Fruit fly (Drosophila melanogaster): ENCODE measurements around the gene CG5177.
A peak's percentile ranks its signal among the peaks of the same experiment; 100 is the strongest.

CG5177 gene

dm6 chr2L:7433957-7434736, 29.1 kb downstream of the CG5177 start (continued):
- peak; percentile 65 for TF ChIP-seq onecut (GFP tag; IDR thresholded peaks at IDR 0.05)
- peak; percentile 53; the same call in 1 of the 2 replicates for TF ChIP-seq Drgx (GFP tag; IDR thresholded peaks at IDR 0.05)
- TF ChIP-seq H2.0 (GFP tag; IDR thresholded peaks at IDR 0.05): peak; percentile 85
- TF ChIP-seq gcm2 (GFP tag; optimal IDR thresholded peaks at IDR 0.05): no peak
- TF ChIP-seq Dref (GFP tag; IDR thresholded peaks at IDR 0.05): no peak
- TF ChIP-seq CG10274 (GFP tag; optimal IDR thresholded peaks at IDR 0.05): peak; percentile 44
- peak; percentile 62 for TF ChIP-seq HLH54F (GFP tag; optimal IDR thresholded peaks at IDR 0.05)
- TF ChIP-seq slbo (GFP tag; IDR thresholded peaks at IDR 0.05): peak; percentile 94
- peak; percentile 86 for TF ChIP-seq grau (tag; optimal IDR thresholded peaks at IDR 0.05)
- TF ChIP-seq MBD-R2 (GFP tag; IDR thresholded peaks at IDR 0.05): peak; percentile 75; the same call in 1 of the 2 replicates
- peak; percentile 46 for TF ChIP-seq mam (GFP tag; optimal IDR thresholded peaks at IDR 0.05)
- no peak for TF ChIP-seq CG15479 (GFP tag; optimal IDR thresholded peaks at IDR 0.05)
- peak; percentile 63 for TF ChIP-seq CG17328 (GFP tag; IDR thresholded peaks at IDR 0.05)
- TF ChIP-seq gem (tag; optimal IDR thresholded peaks at IDR 0.05): peak; percentile 89
- no peak for TF ChIP-seq btn (GFP tag; optimal IDR thresholded peaks at IDR 0.05)
- TF ChIP-seq tna (GFP tag; IDR thresholded peaks at IDR 0.05; ENCODE audit: partially characterized antibody): no peak
- no peak for TF ChIP-seq luna (GFP tag; optimal IDR thresholded peaks at IDR 0.05)
- peak; percentile 73 for TF ChIP-seq bowl (GFP tag; IDR thresholded peaks at IDR 0.05)
- peak; percentile 30 for TF ChIP-seq NK7.1 (GFP tag; optimal IDR thresholded peaks at IDR 0.05)
- TF ChIP-seq CG30020 (tag; optimal IDR thresholded peaks at IDR 0.05): no peak
- peak; percentile 51; the same call in 1 of the 3 replicates for TF ChIP-seq CG3726 (GFP tag; IDR thresholded peaks at IDR 0.05)
- TF ChIP-seq stwl (tag; optimal IDR thresholded peaks at IDR 0.05): no peak
- TF ChIP-seq CG3163 (GFP tag; optimal IDR thresholded peaks at IDR 0.05): no peak
- peak; percentile 75; the same call in 2 of the 3 replicates for TF ChIP-seq ci (GFP tag; IDR thresholded peaks at IDR 0.05)
- TF ChIP-seq CG13287 (GFP tag; IDR thresholded peaks at IDR 0.05; ENCODE audit: partially characterized antibody): no peak
- TF ChIP-seq CG10147 (GFP tag; optimal IDR thresholded peaks at IDR 0.05): peak; percentile 18
- TF ChIP-seq Ets97D (GFP tag; optimal IDR thresholded peaks at IDR 0.05): peak; percentile 19
- peak; percentile 89 for TF ChIP-seq sob (GFP tag; IDR thresholded peaks at IDR 0.05)
- TF ChIP-seq crc (GFP tag; optimal IDR thresholded peaks at IDR 0.05): no peak
- peak; percentile 91 for TF ChIP-seq Dbx (GFP tag; IDR thresholded peaks at IDR 0.05)
- TF ChIP-seq bab2 (GFP tag; optimal IDR thresholded peaks at IDR 0.05): peak; percentile 53
- no peak for TF ChIP-seq prd (optimal IDR thresholded peaks at IDR 0.05)
- peak; percentile 74 for TF ChIP-seq prd (GFP tag; IDR thresholded peaks at IDR 0.05)
- TF ChIP-seq disco-r (GFP tag; optimal IDR thresholded peaks at IDR 0.05): no peak
- peak; percentile 74 for TF ChIP-seq unpg (GFP tag; optimal IDR thresholded peaks at IDR 0.05)
- no peak for TF ChIP-seq Dip2 (GFP tag; IDR thresholded peaks at IDR 0.05)
- peak; percentile 85 for TF ChIP-seq CG12299 (tag; optimal IDR thresholded peaks at IDR 0.05)
- peak; percentile 59 for TF ChIP-seq Vsx1 (GFP tag; optimal IDR thresholded peaks at IDR 0.05)
- TF ChIP-seq CG2678 (tag; optimal IDR thresholded peaks at IDR 0.05): peak; percentile 85
- peak; percentile 48 for TF ChIP-seq CG15514 (GFP tag; optimal IDR thresholded peaks at IDR 0.05)
- TF ChIP-seq cas (GFP tag; IDR thresholded peaks at IDR 0.05): peak; percentile 72
- TF ChIP-seq CG18619 (GFP tag; optimal IDR thresholded peaks at IDR 0.05): peak; percentile 74
- TF ChIP-seq cwo (GFP tag; optimal IDR thresholded peaks at IDR 0.05): peak; percentile 69
- TF ChIP-seq al (GFP tag; IDR thresholded peaks at IDR 0.05): peak; percentile 88
- TF ChIP-seq Poxn (GFP tag; IDR thresholded peaks at IDR 0.05): peak; percentile 83
- peak; percentile 13 for TF ChIP-seq CG1602 (GFP tag; optimal IDR thresholded peaks at IDR 0.05)
- no peak for TF ChIP-seq fd64A (GFP tag; optimal IDR thresholded peaks at IDR 0.05)
- TF ChIP-seq CG18599 (GFP tag; optimal IDR thresholded peaks at IDR 0.05): peak; percentile 88
- peak; percentile 82 for TF ChIP-seq CG7556 (GFP tag; optimal IDR thresholded peaks at IDR 0.05)
- peak; percentile 51; the same call in 1 of the 2 replicates for TF ChIP-seq CG5953 (GFP tag; IDR thresholded peaks at IDR 0.05)

Data from whole organism, embryonic.